Fruit fly (Drosophila melanogaster) whole organism, embryonic: ENCODE data around the gene CG42269.

Experiments used
- CG10654 ChIP-seq: fragments of 200-800 bp; sonication (Bioruptor generic); optimal IDR thresholded peaks from 2 replicates; lab custom pipeline; 2016; ENCODE audit warnings: missing biosample characterization, missing genetic modification characterization
- CG10959 ChIP-seq: fragments of 200-800 bp; sonication (Bioruptor generic); IDR thresholded peaks from 2 replicates; pipeline ENCODE4 v1.3.6; 2022; ENCODE audit warnings: missing biosample characterization, missing genetic modification characterization
- CG11560 ChIP-seq: fragments of 200-800 bp; sonication (Bioruptor generic); IDR thresholded peaks from 3 replicates; pipeline ENCODE4 v1.3.6; 2022; ENCODE audit warnings: missing biosample characterization, missing genetic modification characterization
- CG15073 ChIP-seq: fragments of 200-800 bp; sonication (Bioruptor generic); optimal IDR thresholded peaks from 2 replicates; lab custom pipeline; 2016; ENCODE audit warnings: missing biosample characterization, missing genetic modification characterization
- CG15696 ChIP-seq: fragments of 200-800 bp; sonication (Bioruptor generic); optimal IDR thresholded peaks from 2 replicates; lab custom pipeline; 2019; ENCODE audit warnings: missing biosample characterization, mild to moderate bottlenecking, missing genetic modification characterization, moderate library complexity
- CG16779 ChIP-seq: fragments of 200-800 bp; sonication (Bioruptor generic); IDR thresholded peaks from 2 replicates; pipeline ENCODE4 v1.3.6; 2022; ENCODE audit warnings: missing biosample characterization, missing genetic modification characterization
- CG16815 ChIP-seq: fragments of 200-800 bp; sonication (Bioruptor generic); optimal IDR thresholded peaks from 3 replicates; lab custom pipeline; 2017; ENCODE audit warnings: missing biosample characterization, mild to moderate bottlenecking, missing genetic modification characterization
- CG16863 ChIP-seq: fragments of 200-800 bp; sonication (Bioruptor generic); optimal IDR thresholded peaks from 3 replicates; lab custom pipeline; 2016; ENCODE audit warnings: missing biosample characterization, missing genetic modification characterization
- CG17328 ChIP-seq: fragments of 200-800 bp; sonication (Bioruptor generic); IDR thresholded peaks from 2 replicates; pipeline ENCODE4 v1.3.6; 2022; ENCODE audit warnings: missing biosample characterization, missing genetic modification characterization
- CG17802 ChIP-seq: fragments of 200-800 bp; sonication (Bioruptor generic); optimal IDR thresholded peaks from 2 replicates; lab custom pipeline; 2018; ENCODE audit warnings: missing biosample characterization, mild to moderate bottlenecking, missing genetic modification characterization, moderate library complexity
- CG1832 ChIP-seq: fragments of 200-800 bp; sonication (Bioruptor generic); optimal IDR thresholded peaks from 2 replicates; lab custom pipeline; 2017; ENCODE audit warnings: missing biosample characterization, mild to moderate bottlenecking, missing genetic modification characterization, inconsistent platforms
- CG18599 ChIP-seq: fragments of 200-800 bp; sonication (Bioruptor generic); optimal IDR thresholded peaks from 3 replicates; lab custom pipeline; 2017; ENCODE audit warnings: missing biosample characterization, missing genetic modification characterization, mild to moderate bottlenecking, moderate library complexity, missing genetic modification reagents
- CG31441 ChIP-seq: fragments of 200-800 bp; sonication (Bioruptor generic); IDR thresholded peaks from 2 replicates; pipeline ENCODE4 v1.3.6; 2022; ENCODE audit warnings: missing biosample characterization, missing genetic modification characterization
- CG3163 ChIP-seq: fragments of 200-800 bp; sonication (Bioruptor generic); optimal IDR thresholded peaks from 3 replicates; lab custom pipeline; 2016; ENCODE audit warnings: missing biosample characterization, missing genetic modification characterization
- CG33213 ChIP-seq: fragments of 200-800 bp; sonication (Bioruptor generic); optimal IDR thresholded peaks from 3 replicates; lab custom pipeline; 2016; ENCODE audit warnings: missing biosample characterization, missing genetic modification characterization
- CG34422 ChIP-seq: fragments of 200-800 bp; sonication (Bioruptor generic); IDR thresholded peaks from 3 replicates; pipeline ENCODE4 v1.3.6; 2022; ENCODE audit warnings: missing biosample characterization, missing genetic modification characterization
- CG5180 ChIP-seq: fragments of 200-800 bp; sonication (Bioruptor generic); optimal IDR thresholded peaks from 3 replicates; lab custom pipeline; 2017; ENCODE audit warnings: missing biosample characterization, missing genetic modification characterization, mild to moderate bottlenecking, moderate library complexity, missing genetic modification reagents
- CG7963 ChIP-seq: fragments of 200-800 bp; sonication (Bioruptor generic); IDR thresholded peaks from 3 replicates; pipeline ENCODE4 v1.3.6; 2022; ENCODE audit warnings: missing biosample characterization, missing genetic modification characterization; ENCODE audit not compliant: partially characterized antibody
- CG8359 ChIP-seq: fragments of 200-800 bp; sonication (Bioruptor generic); optimal IDR thresholded peaks from 2 replicates; lab custom pipeline; 2017; ENCODE audit warnings: missing biosample characterization, mild to moderate bottlenecking, missing genetic modification characterization, borderline replicate concordance
- Chrac-16 ChIP-seq: fragments of 200-800 bp; sonication (Bioruptor generic); optimal IDR thresholded peaks from 3 replicates; lab custom pipeline; 2016; ENCODE audit warnings: missing biosample characterization, missing genetic modification characterization
- CrebB ChIP-seq: fragments of 200-800 bp; sonication (Bioruptor generic); optimal IDR thresholded peaks from 3 replicates; lab custom pipeline; 2018; ENCODE audit warnings: missing biosample characterization, mild to moderate bottlenecking, missing genetic modification characterization
- Dad ChIP-seq: fragments of 200-800 bp; sonication (Bioruptor generic); optimal IDR thresholded peaks from 3 replicates; lab custom pipeline; 2016; ENCODE audit warnings: missing biosample characterization, missing genetic modification characterization
- Dp ChIP-seq: fragments of 200-800 bp; sonication (Bioruptor generic); optimal IDR thresholded peaks from 2 replicates; lab custom pipeline; 2018; ENCODE audit warnings: missing biosample characterization, mild to moderate bottlenecking, missing genetic modification characterization, moderate library complexity
- Dref ChIP-seq: fragments of 200-800 bp; sonication (Bioruptor generic); IDR thresholded peaks from 2 replicates; pipeline ENCODE4 v1.3.6; 2022; ENCODE audit warnings: missing biosample characterization, missing genetic modification characterization
- Eip74EF ChIP-seq, 2 experiments: fragments of 200-800 bp in 1 of 2; fragments of >200 bp in 1 of 2; sonication (Bioruptor generic) in 1 of 2; optimal IDR thresholded peaks; 2 replicates each; lab custom pipeline; 2017 to 2019; ENCODE audit warnings: missing biosample characterization in 2 of 2, missing genetic modification characterization in 2 of 2, mild to moderate bottlenecking in 1 of 2, moderate library complexity in 1 of 2
- Gsc ChIP-seq: fragments of 200-800 bp; sonication (Bioruptor generic); IDR thresholded peaks from 2 replicates; pipeline ENCODE4 v1.3.6; 2022; ENCODE audit warnings: missing biosample characterization, missing genetic modification characterization
- HLH54F ChIP-seq: fragments of 200-800 bp; sonication (Bioruptor generic); optimal IDR thresholded peaks from 3 replicates; lab custom pipeline; 2016; ENCODE audit warnings: missing biosample characterization, missing genetic modification characterization
- HmgZ ChIP-seq: fragments of 200-800 bp; sonication (Bioruptor generic); optimal IDR thresholded peaks from 2 replicates; lab custom pipeline; 2018; ENCODE audit warnings: missing biosample characterization, mild to moderate bottlenecking, missing genetic modification characterization
- Kr ChIP-seq: fragments of 200-800 bp; sonication (Bioruptor generic); optimal IDR thresholded peaks from 2 replicates; lab custom pipeline; 2017; ENCODE audit warnings: missing biosample characterization, mild to moderate bottlenecking, missing genetic modification characterization
- Lim3 ChIP-seq: fragments of 200-800 bp; sonication (Bioruptor generic); IDR thresholded peaks from 2 replicates; pipeline ENCODE4 v1.3.6; 2022; ENCODE audit warnings: missing biosample characterization, missing genetic modification characterization
- NC2α ChIP-seq: fragments of 200-800 bp; sonication (Bioruptor generic); optimal IDR thresholded peaks from 2 replicates; lab custom pipeline; 2016; ENCODE audit warnings: missing biosample characterization, missing genetic modification characterization
- Xrp1 ChIP-seq: fragments of 200-800 bp; sonication (Bioruptor generic); IDR thresholded peaks from 2 replicates; pipeline ENCODE4 v1.3.6; 2022; ENCODE audit warnings: missing biosample characterization, missing genetic modification characterization
- ac ChIP-seq: fragments of 200-800 bp; sonication (Bioruptor generic); optimal IDR thresholded peaks from 3 replicates; lab custom pipeline; 2017; ENCODE audit warnings: missing biosample characterization, mild to moderate bottlenecking, missing genetic modification characterization
- ase ChIP-seq: fragments of 200-800 bp; sonication (Bioruptor generic); IDR thresholded peaks from 3 replicates; pipeline ENCODE4 v1.3.6; 2022; ENCODE audit warnings: missing biosample characterization, missing genetic modification characterization
- cwo ChIP-seq: fragments of 200-800 bp; sonication (Bioruptor generic); optimal IDR thresholded peaks from 3 replicates; lab custom pipeline; 2017; ENCODE audit warnings: missing biosample characterization, missing genetic modification characterization, mild to moderate bottlenecking, moderate library complexity, missing genetic modification reagents
- da ChIP-seq: fragments of 200-800 bp; sonication (Bioruptor generic); optimal IDR thresholded peaks from 2 replicates; lab custom pipeline; 2016; ENCODE audit warnings: missing biosample characterization, missing genetic modification characterization
- dan ChIP-seq: fragments of 200-800 bp; sonication (Bioruptor generic); IDR thresholded peaks from 2 replicates; pipeline ENCODE4 v1.3.6; 2022; ENCODE audit warnings: missing biosample characterization, missing genetic modification characterization
- ems ChIP-seq: fragments of 200-800 bp; sonication (Bioruptor generic); optimal IDR thresholded peaks from 3 replicates; lab custom pipeline; 2016; ENCODE audit warnings: missing biosample characterization, missing genetic modification characterization
- en ChIP-seq: fragments of 200-800 bp; sonication (Bioruptor generic); optimal IDR thresholded peaks from 2 replicates; lab custom pipeline; 2016; ENCODE audit warnings: missing biosample characterization, missing genetic modification characterization
- gce ChIP-seq: fragments of 200-800 bp; sonication (Bioruptor generic); IDR thresholded peaks from 3 replicates; pipeline ENCODE4 v1.3.6; 2022; ENCODE audit warnings: missing biosample characterization, missing genetic modification characterization
- ind ChIP-seq: fragments of 200-800 bp; sonication (Bioruptor generic); optimal IDR thresholded peaks from 3 replicates; lab custom pipeline; 2016; ENCODE audit warnings: missing biosample characterization, missing genetic modification characterization
- lola ChIP-seq, 3 experiments: fragments of >200 bp in 2 of 3; fragments of 200-800 bp in 1 of 3; sonication (Bioruptor generic) in 1 of 3; optimal IDR thresholded peaks; 2 replicates each; lab custom pipeline; 2017 to 2019; ENCODE audit warnings: missing biosample characterization in 3 of 3, missing genetic modification characterization in 3 of 3, mild to moderate bottlenecking in 1 of 3, moderate library complexity in 1 of 3
- luna ChIP-seq: fragments of 200-800 bp; sonication (Bioruptor generic); optimal IDR thresholded peaks from 2 replicates; lab custom pipeline; 2016; ENCODE audit warnings: missing biosample characterization, missing genetic modification characterization
- oc ChIP-seq: fragments of 200-800 bp; sonication (Bioruptor generic); optimal IDR thresholded peaks from 2 replicates; lab custom pipeline; 2018; ENCODE audit warnings: missing biosample characterization, mild to moderate bottlenecking, missing genetic modification characterization, moderate library complexity
- pan ChIP-seq, 4 experiments: fragments of >200 bp in 3 of 4; fragments of 200-800 bp in 1 of 4; sonication (Bioruptor generic) in 1 of 4; optimal IDR thresholded peaks in 3 of 4; IDR thresholded peaks in 1 of 4; 2 replicates each; pipeline versions ENCODE4 v1.3.6 to Lab custom; 2017 to 2022; ENCODE audit warnings: missing biosample characterization in 2 of 4, missing genetic modification characterization in 2 of 4, mixed read lengths in 1 of 4
- psq ChIP-seq: fragments of 200-800 bp; sonication (Bioruptor generic); optimal IDR thresholded peaks from 2 replicates; lab custom pipeline; 2017; ENCODE audit warnings: missing biosample characterization, missing genetic modification characterization
- schlank ChIP-seq: fragments of 200-800 bp; sonication (Bioruptor generic); optimal IDR thresholded peaks from 2 replicates; lab custom pipeline; 2018; ENCODE audit warnings: missing biosample characterization, mild to moderate bottlenecking, missing genetic modification characterization
- sisA ChIP-seq: fragments of 200-800 bp; sonication (Bioruptor generic); IDR thresholded peaks from 2 replicates; pipeline ENCODE4 v1.3.6; 2022; ENCODE audit warnings: missing biosample characterization, missing genetic modification characterization
- slbo ChIP-seq: fragments of 200-800 bp; sonication (Bioruptor generic); IDR thresholded peaks from 2 replicates; pipeline ENCODE4 v1.3.6; 2022; ENCODE audit warnings: missing biosample characterization, missing genetic modification characterization

Gene CG42269

dm6 chr3L:6074975-6075692 lies 9.0 kb downstream of the CG42269 start, which contains the start of the genes CG13295 and CG6610 (continued):
- TF ChIP-seq CG8359 (GFP tag; lab: Kevin White, UChicago) = no peak
- TF ChIP-seq CG10654 (GFP tag; lab: Kevin White, UChicago) = peak; percentile 20
- peak in 1 of 3 experiments; percentile 71 for TF ChIP-seq lola (GFP tag; optimal IDR thresholded peaks at IDR 0.05; lab: Kevin White, UChicago)
- no peak for TF ChIP-seq CG16863 (GFP tag; lab: Kevin White, UChicago)
- peak; percentile 70 for TF ChIP-seq slbo (GFP tag; lab: Robert Waterston, UW)
- TF ChIP-seq Chrac-16 = peak; percentile 47
- TF ChIP-seq ind = peak; percentile 35
- no peak for TF ChIP-seq CG11560 (tag; lab: Robert Waterston, UW)
- TF ChIP-seq CG18599 (GFP tag; lab: Kevin White, UChicago) = peak; percentile 64
- TF ChIP-seq HmgZ (tag; lab: Kevin White, UChicago) = peak; percentile 75
- no peak for TF ChIP-seq pan (optimal IDR thresholded peaks at IDR 0.05; lab: Kevin White, UChicago)
- TF ChIP-seq pan (GFP tag; optimal IDR thresholded peaks at IDR 0.05 in 1 of 2, IDR thresholded peaks at IDR 0.05 in 1 of 2) = no peak
- no peak for TF ChIP-seq Kr (GFP tag; lab: Kevin White, UChicago)
- no peak for TF ChIP-seq NC2α (GFP tag; lab: Kevin White, UChicago)
- no peak for TF ChIP-seq oc (tag; lab: Kevin White, UChicago)
- peak; percentile 70 for TF ChIP-seq Xrp1
- no peak for TF ChIP-seq ac
- peak in 1 of 2 experiments; percentile 84 for TF ChIP-seq Eip74EF (GFP tag; optimal IDR thresholded peaks at IDR 0.05; lab: Kevin White, UChicago)
- no peak for TF ChIP-seq gce (GFP tag; lab: Robert Waterston, UW)
- peak; percentile 72 for TF ChIP-seq CG15696
- no peak for TF ChIP-seq CG17328 (GFP tag; lab: Robert Waterston, UW)
- TF ChIP-seq CG34422 (GFP tag; lab: Robert Waterston, UW) = 0 out of 3 replicates have a peak, but pooled peaks have one; percentile 21
- no peak for TF ChIP-seq CG10959 (GFP tag; lab: Robert Waterston, UW)
- no peak for TF ChIP-seq da
- no peak for TF ChIP-seq CG16779
- no peak for TF ChIP-seq dan
- no peak for TF ChIP-seq Gsc (GFP tag; lab: Robert Waterston, UW)
- no peak for TF ChIP-seq schlank (tag; lab: Kevin White, UChicago)
- no peak for TF ChIP-seq CG17802 (tag; lab: Kevin White, UChicago)
- TF ChIP-seq Lim3 (GFP tag; lab: Robert Waterston, UW) = no peak
- TF ChIP-seq Dad = peak; percentile 20
- no peak for TF ChIP-seq CG1832
- TF ChIP-seq CG7963 (GFP tag; lab: Robert Waterston, UW) = no peak
- peak; percentile 42 for TF ChIP-seq CG16815 (GFP tag; lab: Kevin White, UChicago)
- no peak for TF ChIP-seq CG5180 (GFP tag; lab: Kevin White, UChicago)
- TF ChIP-seq Dref (GFP tag; lab: Robert Waterston, UW) = no peak
- no peak for TF ChIP-seq cwo (GFP tag; lab: Kevin White, UChicago)
- no peak for TF ChIP-seq psq (GFP tag; lab: Kevin White, UChicago)
- no peak for TF ChIP-seq CG3163 (GFP tag; lab: Kevin White, UChicago)
- peak; percentile 60; the same call in 1 of the 2 replicates for TF ChIP-seq CG31441
- TF ChIP-seq en = no peak
- peak; percentile 46; the same call in 1 of the 2 replicates for TF ChIP-seq sisA
- TF ChIP-seq CG15073 (GFP tag; lab: Kevin White, UChicago) = no peak
- no peak for TF ChIP-seq ase (GFP tag; lab: Robert Waterston, UW)
- TF ChIP-seq ems (GFP tag; lab: Kevin White, UChicago) = no peak
- peak; percentile 4 for TF ChIP-seq Dp (GFP tag; lab: Kevin White, UChicago)
- TF ChIP-seq CrebB (tag; lab: Kevin White, UChicago) = peak; percentile 23
- peak; percentile 31 for TF ChIP-seq HLH54F (GFP tag; lab: Kevin White, UChicago)
- TF ChIP-seq luna = no peak
- TF ChIP-seq CG33213 (GFP tag; lab: Kevin White, UChicago) = no peak
